Worm (Caenorhabditis elegans) whole organism, mixed stage, embryonic: ENCODE results near the gene lsm-5.

ENCODE experiments used
- ces-1 ChIP-seq: fragments of 150-350 bp; optimal IDR thresholded peaks from 2 replicates; lab custom pipeline; 2014; ENCODE audit warnings: missing biosample characterization, missing genetic modification reagents, missing genetic modification characterization
- elt-1 ChIP-seq: sonication (generic microtip); optimal IDR thresholded peaks from 2 replicates; lab custom pipeline; 2017; ENCODE audit warnings: missing genetic modification characterization, mild to moderate bottlenecking, missing compliant biosample characterization, antibody characterized with exemption, moderate library complexity, borderline replicate concordance; ENCODE audit not compliant: insufficient read depth
- elt-3 ChIP-seq: fragments of 150-350 bp; optimal IDR thresholded peaks from 2 replicates; lab custom pipeline; 2014; ENCODE audit warnings: missing biosample characterization, missing genetic modification characterization
- flh-1 ChIP-seq: fragments of 200-800 bp; sonication (Bioruptor generic); optimal IDR thresholded peaks from 2 replicates; lab custom pipeline; 2018; ENCODE audit warnings: mild to moderate bottlenecking, missing genetic modification characterization, moderate library complexity, missing compliant biosample characterization
- hlh-1 ChIP-seq: fragments of 150-350 bp; optimal IDR thresholded peaks from 2 replicates; lab custom pipeline; 2014; ENCODE audit warnings: missing biosample characterization, missing genetic modification reagents, missing genetic modification characterization
- lin-13 ChIP-seq: fragments of 150-350 bp; optimal IDR thresholded peaks from 2 replicates; lab custom pipeline; 2014; ENCODE audit warnings: missing biosample characterization, missing genetic modification characterization
- mep-1 ChIP-seq: fragments of 150-350 bp; optimal IDR thresholded peaks from 2 replicates; lab custom pipeline; 2017; ENCODE audit warnings: missing biosample characterization, missing genetic modification reagents, missing genetic modification characterization, inconsistent platforms
- nhr-12 ChIP-seq: fragments of 150-350 bp; optimal IDR thresholded peaks from 2 replicates; lab custom pipeline; 2014; ENCODE audit warnings: missing biosample characterization, missing genetic modification characterization
- nhr-28 ChIP-seq: fragments of 150-350 bp; optimal IDR thresholded peaks from 2 replicates; lab custom pipeline; 2014; ENCODE audit warnings: missing biosample characterization, missing genetic modification characterization
- nhr-76 ChIP-seq: sonication (generic microtip); optimal IDR thresholded peaks from 2 replicates; lab custom pipeline; 2017; ENCODE audit warnings: missing biosample characterization, missing genetic modification characterization
- pha-4 ChIP-seq: fragments of 150-350 bp; optimal IDR thresholded peaks from 2 replicates; lab custom pipeline; 2018; ENCODE audit warnings: missing biosample characterization, missing genetic modification reagents, missing genetic modification characterization
- snpc-4 ChIP-seq: fragments of 150-350 bp; optimal IDR thresholded peaks from 2 replicates; lab custom pipeline; 2014; ENCODE audit warnings: missing biosample characterization, missing genetic modification characterization

DNA sequence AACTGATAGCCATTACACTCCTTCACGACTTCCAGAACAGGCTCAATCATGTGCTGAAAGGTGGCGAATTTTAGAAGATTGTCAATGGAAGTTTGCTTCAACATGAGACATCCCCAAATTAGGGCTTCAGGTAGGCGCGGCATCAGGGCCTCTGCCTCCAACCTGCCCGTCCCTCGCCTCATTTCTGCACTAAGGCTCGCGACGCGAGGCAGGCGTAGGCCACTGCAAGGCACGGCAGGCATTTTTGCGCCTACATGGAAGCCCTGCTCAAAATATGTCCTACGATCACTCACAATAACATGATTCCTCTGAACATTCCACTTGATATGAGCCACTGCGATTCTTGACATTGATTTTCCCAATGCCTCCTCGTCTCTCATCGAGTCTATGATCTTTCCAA lies 26.9 kb upstream of the lsm-5 start:
- TF ChIP-seq nhr-76 (tag; lab: Kevin White, UChicago) (no peak), mep-1 (no peak), elt-1 (tag; lab: Kevin White, UChicago) (no peak), nhr-12 (tag; lab: Kevin White, UChicago) (no peak), pha-4 (tag; lab: Kevin White, UChicago) (no peak), lin-13 (tag; lab: Kevin White, UChicago) (no peak), elt-3 (no peak), nhr-28 (tag; lab: Kevin White, UChicago) (no peak), snpc-4 (tag; lab: Kevin White, UChicago) (no peak), ces-1 (GFP tag; lab: Kevin White, UChicago) (no peak), flh-1 (GFP tag; lab: Kevin White, UChicago) (no peak), hlh-1 (tag; lab: Kevin White, UChicago) (no peak)
